Worm (Caenorhabditis elegans): ENCODE data around the gene mip-1.

ce11 chrIII:4809526-4810153, 16.8 kb downstream of the mip-1 start, which contains the start of gene pal-1:
- no peak for TF ChIP-seq elt-3 (tag; optimal IDR thresholded peaks at IDR 0.05)
- TF ChIP-seq bed-3 (GFP tag; optimal IDR thresholded peaks at IDR 0.05): no peak
- TF ChIP-seq lin-13 (tag; optimal IDR thresholded peaks at IDR 0.05): no peak
- TF ChIP-seq ztf-11 (tag; optimal IDR thresholded peaks at IDR 0.05): no peak
- TF ChIP-seq unc-39 (tag; optimal IDR thresholded peaks at IDR 0.05): no peak
- TF ChIP-seq mls-2 (tag; optimal IDR thresholded peaks at IDR 0.05): no peak
- TF ChIP-seq unc-120 (tag; optimal IDR thresholded peaks at IDR 0.05; ENCODE audit: poor library complexity, severe bottlenecking): no peak
- no peak for TF ChIP-seq lsy-2 (tag; optimal IDR thresholded peaks at IDR 0.05)
- no peak for TF ChIP-seq tbx-8 (GFP tag; optimal IDR thresholded peaks at IDR 0.05)
- no peak for TF ChIP-seq hlh-1 (tag; optimal IDR thresholded peaks at IDR 0.05)
- TF ChIP-seq nhr-2 (tag; optimal IDR thresholded peaks at IDR 0.05): peak; percentile 53
- no peak for TF ChIP-seq unc-62 (GFP tag; optimal IDR thresholded peaks at IDR 0.05)
- no peak for TF ChIP-seq ces-1 (GFP tag; optimal IDR thresholded peaks at IDR 0.05)

All from whole organism, mixed stage, embryonic.